Worm (Caenorhabditis elegans): ENCODE data around the gene T13H5.8.

DNA sequence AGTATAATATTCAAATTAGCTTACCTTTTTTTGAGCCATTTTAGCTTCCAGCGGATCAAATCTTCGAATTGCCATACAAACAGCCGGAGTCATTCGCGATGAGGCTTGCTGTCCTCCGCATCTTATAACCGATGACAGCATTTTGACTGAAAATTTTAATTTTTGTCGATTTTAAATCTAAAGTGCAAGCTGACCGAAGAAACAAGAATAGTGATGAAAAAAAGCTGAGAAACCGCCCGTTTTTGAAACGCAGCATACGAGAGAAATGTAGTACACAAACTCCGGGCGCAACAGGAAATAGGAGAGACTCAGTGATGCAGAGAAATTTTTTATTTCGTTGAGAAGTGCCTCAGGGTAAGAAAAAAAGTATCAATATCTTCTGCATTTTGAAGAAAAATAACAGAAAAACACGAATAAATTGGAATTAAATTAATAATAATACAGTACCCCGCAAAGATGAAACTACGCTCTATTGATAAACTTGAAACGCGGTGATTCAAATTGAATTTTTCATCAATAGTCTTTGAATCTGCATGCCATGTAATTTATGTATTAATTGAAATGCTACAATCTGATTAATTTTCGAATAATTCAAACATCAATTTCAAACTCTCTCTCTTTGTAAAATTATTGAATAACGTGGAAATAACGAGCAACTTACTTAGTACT is 35.1 kb upstream of the T13H5.8 start:
- TF ChIP-seq ztf-29 (GFP tag; IDR thresholded peaks at IDR 0.05) (no peak), ref-1 (GFP tag; conservative IDR thresholded peaks at IDR 0.05) (no peak), klf-2 (GFP tag; conservative IDR thresholded peaks at IDR 0.05) (no peak), ztf-23 (GFP tag; IDR thresholded peaks at IDR 0.05) (no peak), tab-1 (GFP tag; IDR thresholded peaks at IDR 0.05) (no peak), T22C8.4 (GFP tag; IDR thresholded peaks at IDR 0.05) (no peak), flt-1 (GFP tag; IDR thresholded peaks at IDR 0.05) (no peak), med-1 (GFP tag; optimal IDR thresholded peaks at IDR 0.05; ENCODE audit: insufficient read depth) (no peak), cog-1 (tag; optimal IDR thresholded peaks at IDR 0.05) (no peak)
